Fruit fly (Drosophila melanogaster) whole organism, embryonic: ENCODE measurements around the gene CG31174.

Experiments
- Abd-B ChIP-seq: fragments of 200-800 bp; sonication (Bioruptor generic); optimal IDR thresholded peaks from 2 replicates; lab custom pipeline; 2018; ENCODE audit warnings: missing biosample characterization, mild to moderate bottlenecking, missing genetic modification characterization, moderate library complexity
- Awh ChIP-seq: fragments of 200-800 bp; sonication (Bioruptor generic); IDR thresholded peaks from 2 replicates; pipeline ENCODE4, ENCODE4 v1.3.6; 2022; ENCODE audit warnings: missing biosample characterization, missing genetic modification characterization
- Bdp1 ChIP-seq: fragments of 200-800 bp; sonication (Bioruptor generic); optimal IDR thresholded peaks from 3 replicates; lab custom pipeline; 2016; ENCODE audit warnings: missing biosample characterization, missing genetic modification characterization
- CG11085 ChIP-seq: fragments of 200-800 bp; sonication (Bioruptor generic); IDR thresholded peaks from 2 replicates; pipeline ENCODE4 v1.3.6; 2022; ENCODE audit warnings: missing biosample characterization, missing genetic modification characterization
- CG11093 ChIP-seq: fragments of 200-800 bp; sonication (Bioruptor generic); IDR thresholded peaks from 3 replicates; pipeline ENCODE4 v1.3.6; 2022; ENCODE audit warnings: missing biosample characterization, missing genetic modification characterization
- CG11504 ChIP-seq: fragments of 200-800 bp; sonication (Bioruptor generic); optimal IDR thresholded peaks from 3 replicates; lab custom pipeline; 2019; ENCODE audit warnings: missing biosample characterization, mild to moderate bottlenecking, missing genetic modification characterization, moderate library complexity
- CG15696 ChIP-seq: fragments of 200-800 bp; sonication (Bioruptor generic); optimal IDR thresholded peaks from 2 replicates; lab custom pipeline; 2019; ENCODE audit warnings: missing biosample characterization, mild to moderate bottlenecking, missing genetic modification characterization, moderate library complexity
- CG16779 ChIP-seq: fragments of 200-800 bp; sonication (Bioruptor generic); IDR thresholded peaks from 2 replicates; pipeline ENCODE4 v1.3.6; 2022; ENCODE audit warnings: missing biosample characterization, missing genetic modification characterization
- CG17612 ChIP-seq: fragments of 200-800 bp; sonication (Bioruptor generic); IDR thresholded peaks from 2 replicates; pipeline ENCODE4 v1.3.6; 2022; ENCODE audit warnings: missing biosample characterization, missing genetic modification characterization
- CG18599 ChIP-seq: fragments of 200-800 bp; sonication (Bioruptor generic); optimal IDR thresholded peaks from 3 replicates; lab custom pipeline; 2017; ENCODE audit warnings: missing biosample characterization, missing genetic modification characterization, mild to moderate bottlenecking, moderate library complexity, missing genetic modification reagents
- CG2116 ChIP-seq: fragments of 200-800 bp; sonication (Bioruptor generic); optimal IDR thresholded peaks from 3 replicates; lab custom pipeline; 2018; ENCODE audit warnings: missing biosample characterization, mild to moderate bottlenecking, missing genetic modification characterization
- CG2199 ChIP-seq: fragments of 200-800 bp; sonication (Bioruptor generic); IDR thresholded peaks from 3 replicates; pipeline ENCODE4 v1.3.6; 2022; ENCODE audit warnings: missing biosample characterization, missing genetic modification characterization
- CG32767 ChIP-seq: fragments of 200-800 bp; sonication (Bioruptor generic); IDR thresholded peaks from 2 replicates; pipeline ENCODE4 v1.3.6; 2022; ENCODE audit warnings: missing biosample characterization, missing genetic modification characterization
- CG32772 ChIP-seq: fragments of 200-800 bp; sonication (Bioruptor generic); IDR thresholded peaks from 2 replicates; pipeline ENCODE4 v1.3.6; 2022; ENCODE audit warnings: missing biosample characterization, missing genetic modification characterization
- CG4730 ChIP-seq: fragments of 200-800 bp; sonication (Bioruptor generic); IDR thresholded peaks from 2 replicates; pipeline ENCODE4 v1.3.6; 2022; ENCODE audit warnings: missing biosample characterization, missing genetic modification characterization
- CG4820 ChIP-seq: fragments of 200-800 bp; sonication (Bioruptor generic); optimal IDR thresholded peaks from 3 replicates; lab custom pipeline; 2016; ENCODE audit warnings: missing biosample characterization, missing genetic modification characterization
- CG5953 ChIP-seq: fragments of 200-800 bp; sonication (Bioruptor generic); IDR thresholded peaks from 2 replicates; pipeline ENCODE4 v1.3.6; 2022; ENCODE audit warnings: missing biosample characterization, missing genetic modification characterization
- CG6254 ChIP-seq: fragments of 200-800 bp; sonication (Bioruptor generic); optimal IDR thresholded peaks from 3 replicates; lab custom pipeline; 2017; ENCODE audit warnings: mild to moderate bottlenecking, missing biosample characterization, missing genetic modification reagents, missing genetic modification characterization
- CG6765 ChIP-seq: fragments of 200-800 bp; sonication (Bioruptor generic); optimal IDR thresholded peaks from 3 replicates; lab custom pipeline; 2017; ENCODE audit warnings: missing biosample characterization, mild to moderate bottlenecking, missing genetic modification characterization
- D ChIP-seq, 2 experiments: fragments of 200-800 bp in 1 of 2; fragments of >200 bp in 1 of 2; sonication (Bioruptor generic) in 1 of 2; optimal IDR thresholded peaks; 2 replicates in 1 of 2; 3 replicates in 1 of 2; lab custom pipeline; 2017; ENCODE audit warnings: mild to moderate bottlenecking in 1 of 2, missing biosample characterization in 1 of 2, missing genetic modification characterization in 1 of 2, missing genetic modification reagents in 1 of 2
- D19B ChIP-seq: fragments of 200-800 bp; sonication (Bioruptor generic); optimal IDR thresholded peaks from 2 replicates; lab custom pipeline; 2017; ENCODE audit warnings: missing biosample characterization, mild to moderate bottlenecking, missing genetic modification characterization
- Dek ChIP-seq: fragments of 200-800 bp; sonication (Bioruptor generic); optimal IDR thresholded peaks from 3 replicates; lab custom pipeline; 2019; ENCODE audit warnings: missing biosample characterization, mild to moderate bottlenecking, missing genetic modification characterization, moderate library complexity
- E2f1 ChIP-seq: fragments of 200-800 bp; sonication (Bioruptor generic); IDR thresholded peaks from 2 replicates; pipeline ENCODE4 v1.3.6; 2022; ENCODE audit warnings: missing biosample characterization, missing genetic modification characterization
- MESR4 ChIP-seq: fragments of 200-800 bp; sonication (Bioruptor generic); optimal IDR thresholded peaks from 2 replicates; lab custom pipeline; 2018; ENCODE audit warnings: missing biosample characterization, mild to moderate bottlenecking, missing genetic modification characterization, moderate library complexity
- MTF-1 ChIP-seq: fragments of 200-800 bp; sonication (Bioruptor generic); optimal IDR thresholded peaks from 2 replicates; lab custom pipeline; 2018; ENCODE audit warnings: missing biosample characterization, mild to moderate bottlenecking, missing genetic modification characterization, borderline replicate concordance
- Meics ChIP-seq: fragments of 200-800 bp; sonication (Bioruptor generic); optimal IDR thresholded peaks from 2 replicates; lab custom pipeline; 2017; ENCODE audit warnings: missing biosample characterization, mild to moderate bottlenecking, missing genetic modification characterization
- Oaz ChIP-seq: fragments of 200-800 bp; sonication (Bioruptor generic); IDR thresholded peaks from 2 replicates; pipeline ENCODE4 v1.3.6; 2022; ENCODE audit warnings: missing biosample characterization, missing genetic modification characterization
- Rfx ChIP-seq: fragments of 200-800 bp; sonication (Bioruptor generic); IDR thresholded peaks from 2 replicates; pipeline ENCODE4 v1.3.6; 2022; ENCODE audit warnings: missing biosample characterization, missing genetic modification characterization
- Rx ChIP-seq: fragments of 200-800 bp; sonication (Bioruptor generic); IDR thresholded peaks from 2 replicates; pipeline ENCODE4 v1.3.6; 2022; ENCODE audit warnings: missing biosample characterization, missing genetic modification characterization
- Sox100B ChIP-seq: fragments of 200-800 bp; sonication (Bioruptor generic); optimal IDR thresholded peaks from 3 replicates; lab custom pipeline; 2018; ENCODE audit warnings: missing biosample characterization, mild to moderate bottlenecking, missing genetic modification characterization
- ac ChIP-seq: fragments of 200-800 bp; sonication (Bioruptor generic); optimal IDR thresholded peaks from 3 replicates; lab custom pipeline; 2017; ENCODE audit warnings: missing biosample characterization, mild to moderate bottlenecking, missing genetic modification characterization
- bigmax ChIP-seq: fragments of 200-800 bp; sonication (Bioruptor generic); optimal IDR thresholded peaks from 2 replicates; lab custom pipeline; 2018; ENCODE audit warnings: missing biosample characterization, mild to moderate bottlenecking, missing genetic modification characterization
- crol ChIP-seq: fragments of 200-800 bp; sonication (Bioruptor generic); IDR thresholded peaks from 2 replicates; pipeline ENCODE4 v1.3.6; 2022; ENCODE audit warnings: missing biosample characterization, missing genetic modification characterization
- fd64A ChIP-seq: fragments of 200-800 bp; sonication (Bioruptor generic); optimal IDR thresholded peaks from 3 replicates; lab custom pipeline; 2018; ENCODE audit warnings: missing biosample characterization, mild to moderate bottlenecking, missing genetic modification characterization
- insv ChIP-seq, 2 experiments: fragments of 200-800 bp; sonication (Bioruptor generic); optimal IDR thresholded peaks; 3 replicates each; lab custom pipeline; 2016 to 2018; ENCODE audit warnings: missing biosample characterization in 2 of 2, missing genetic modification characterization in 2 of 2
- lola ChIP-seq, 3 experiments: fragments of >200 bp in 2 of 3; fragments of 200-800 bp in 1 of 3; sonication (Bioruptor generic) in 1 of 3; optimal IDR thresholded peaks; 2 replicates each; lab custom pipeline; 2017 to 2019; ENCODE audit warnings: missing biosample characterization in 3 of 3, missing genetic modification characterization in 3 of 3, mild to moderate bottlenecking in 1 of 3, moderate library complexity in 1 of 3
- mirr ChIP-seq: fragments of 200-800 bp; sonication (Bioruptor generic); optimal IDR thresholded peaks from 3 replicates; lab custom pipeline; 2018; ENCODE audit warnings: missing biosample characterization, mild to moderate bottlenecking, missing genetic modification characterization
- pita ChIP-seq: fragments of 200-800 bp; sonication (Bioruptor generic); optimal IDR thresholded peaks from 2 replicates; lab custom pipeline; 2017; ENCODE audit warnings: missing biosample characterization, mild to moderate bottlenecking, missing genetic modification characterization
- pros ChIP-seq: fragments of 200-800 bp; sonication (Bioruptor generic); optimal IDR thresholded peaks from 3 replicates; lab custom pipeline; 2019; ENCODE audit warnings: missing biosample characterization, mild to moderate bottlenecking, missing genetic modification characterization, moderate library complexity
- schlank ChIP-seq: fragments of 200-800 bp; sonication (Bioruptor generic); optimal IDR thresholded peaks from 2 replicates; lab custom pipeline; 2018; ENCODE audit warnings: missing biosample characterization, mild to moderate bottlenecking, missing genetic modification characterization
- sd ChIP-seq: fragments of 200-800 bp; sonication (Bioruptor generic); optimal IDR thresholded peaks from 3 replicates; lab custom pipeline; 2018; ENCODE audit warnings: missing biosample characterization, mild to moderate bottlenecking, missing genetic modification characterization, moderate library complexity
- sens ChIP-seq: fragments of 200-800 bp; sonication (Bioruptor generic); peaks from one replicate; lab custom pipeline; 2016; ENCODE audit warnings: missing biosample characterization, missing genetic modification characterization
- shn ChIP-seq: fragments of 200-800 bp; sonication (Bioruptor generic); optimal IDR thresholded peaks from 3 replicates; lab custom pipeline; 2016; ENCODE audit warnings: missing biosample characterization, missing genetic modification characterization
- sr ChIP-seq: fragments of 200-800 bp; sonication (Bioruptor generic); IDR thresholded peaks from 3 replicates; pipeline ENCODE4 v1.3.6; 2022; ENCODE audit warnings: missing biosample characterization, missing genetic modification characterization
- tgo ChIP-seq: fragments of 200-800 bp; sonication (Bioruptor generic); IDR thresholded peaks from 3 replicates; pipeline ENCODE4 v1.3.6; 2022; ENCODE audit warnings: missing biosample characterization, missing genetic modification characterization
- tio ChIP-seq: fragments of 200-800 bp; sonication (Bioruptor generic); optimal IDR thresholded peaks from 2 replicates; lab custom pipeline; 2017; ENCODE audit warnings: missing biosample characterization, missing genetic modification characterization, inconsistent platforms
- tna ChIP-seq: fragments of 200-800 bp; sonication (Bioruptor generic); IDR thresholded peaks from 2 replicates; pipeline ENCODE4 v1.3.6; 2022; ENCODE audit warnings: missing biosample characterization, missing genetic modification characterization; ENCODE audit not compliant: partially characterized antibody
- tx ChIP-seq: fragments of 200-800 bp; sonication (Bioruptor generic); optimal IDR thresholded peaks from 2 replicates; lab custom pipeline; 2016; ENCODE audit warnings: missing biosample characterization, missing genetic modification characterization
- usp ChIP-seq: fragments of >200 bp; optimal IDR thresholded peaks from 2 replicates; lab custom pipeline; 2017; ENCODE audit warnings: missing biosample characterization, missing genetic modification characterization

Gene CG31174

dm6 chr3R:21848987-21849442, 20.3 kb downstream of the CG31174 start (continued):
- TF ChIP-seq Sox100B (GFP tag; lab: Kevin White, UChicago) (peak; percentile 87), Rx (GFP tag; lab: Robert Waterston, UW) (no peak), ac (GFP tag; lab: Kevin White, UChicago) (peak; percentile 53), Abd-B (GFP tag; lab: Kevin White, UChicago) (peak; percentile 35), tna (GFP tag; lab: Robert Waterston, UW) (no peak), CG4820 (GFP tag; lab: Kevin White, UChicago) (peak; percentile 80), E2f1 (GFP tag; lab: Robert Waterston, UW) (peak; percentile 56), tx (GFP tag; lab: Kevin White, UChicago) (peak; percentile 32), MESR4 (no peak), pita (GFP tag; lab: Kevin White, UChicago) (no peak), CG11085 (GFP tag; lab: Robert Waterston, UW) (no peak), sr (GFP tag; lab: Robert Waterston, UW) (no peak), CG6765 (GFP tag; lab: Kevin White, UChicago) (no peak), schlank (tag; lab: Kevin White, UChicago) (no peak), shn (GFP tag; lab: Kevin White, UChicago) (no peak), CG5953 (no peak), CG11093 (GFP tag; lab: Robert Waterston, UW) (0 out of 3 replicates have a peak, but pooled peaks have one; percentile 45), CG6254 (GFP tag; lab: Kevin White, UChicago) (peak; percentile 65), CG32767 (no peak), D (optimal IDR thresholded peaks at IDR 0.05; lab: Kevin White, UChicago) (no peak), D (GFP tag; optimal IDR thresholded peaks at IDR 0.05; lab: Kevin White, UChicago) (peak; percentile 77), Meics (peak; percentile 66), tgo (GFP tag; lab: Robert Waterston, UW) (peak; percentile 59; the same call in 2 of the 3 replicates), MTF-1 (GFP tag; lab: Kevin White, UChicago) (peak; percentile 58), Bdp1 (GFP tag; lab: Kevin White, UChicago) (no peak), tio (GFP tag; lab: Kevin White, UChicago) (peak; percentile 80), sens (peak; percentile 97), CG15696 (tag; lab: Kevin White, UChicago) (peak; percentile 78), CG11504 (tag; lab: Kevin White, UChicago) (peak; percentile 87), CG2116 (GFP tag; lab: Kevin White, UChicago) (peak; percentile 20), Awh (GFP tag; lab: Robert Waterston, UW) (no peak), fd64A (GFP tag; lab: Kevin White, UChicago) (no peak), mirr (GFP tag; lab: Kevin White, UChicago) (no peak), Oaz (GFP tag; lab: Robert Waterston, UW) (no peak), bigmax (no peak)

dm6 chr3R:21848271-21848670, 21.0 kb downstream of the CG31174 start:
- no peak for TF ChIP-seq CG4730 (GFP tag; lab: Robert Waterston, UW)
- TF ChIP-seq CG16779, result 0 out of 2 replicates have a peak, but pooled peaks have one; percentile 14
- peak; percentile 50 for TF ChIP-seq sens

dm6 chr3R:21847438-21847837, 21.9 kb downstream of the CG31174 start:
- peak; percentile 55; the same call in 2 of the 3 replicates for TF ChIP-seq sr (GFP tag; lab: Robert Waterston, UW)
- 0 out of 3 replicates have a peak, but pooled peaks have one; percentile 58 for TF ChIP-seq CG2199 (GFP tag; lab: Robert Waterston, UW)
- 0 out of 2 replicates have a peak, but pooled peaks have one; percentile 10 for TF ChIP-seq Rfx (GFP tag; lab: Robert Waterston, UW)
- no peak for TF ChIP-seq CG18599
- no peak for TF ChIP-seq Dek
- TF ChIP-seq D19B (GFP tag; lab: Kevin White, UChicago), result no peak
- no peak for TF ChIP-seq CG17612 (GFP tag; lab: Robert Waterston, UW)
- TF ChIP-seq pros (GFP tag; lab: Kevin White, UChicago), result peak; percentile 4
- TF ChIP-seq insv (GFP tag; optimal IDR thresholded peaks at IDR 0.05; lab: Kevin White, UChicago), result no peak
- peak; percentile 29 for TF ChIP-seq sd (tag; lab: Kevin White, UChicago)
- no peak for TF ChIP-seq lola (GFP tag; optimal IDR thresholded peaks at IDR 0.05; lab: Kevin White, UChicago)
- peak; percentile 65; the same call in 1 of the 2 replicates for TF ChIP-seq crol (GFP tag; lab: Robert Waterston, UW)
- peak; percentile 48; the same call in 1 of the 2 replicates for TF ChIP-seq CG32772 (GFP tag; lab: Robert Waterston, UW)
- no peak for TF ChIP-seq usp
